Worm (Caenorhabditis elegans) whole organism, L4 larva: ENCODE measurements around the gene Y53G8AR.1.

Experiments used
- aha-1 ChIP-seq: fragments of 150-350 bp; peaks from one replicate; lab custom pipeline; 2014; ENCODE audit warnings: missing biosample characterization, missing genetic modification characterization
- lin-13 ChIP-seq: fragments of 150-350 bp; optimal IDR thresholded peaks from 2 replicates; lab custom pipeline; 2014; ENCODE audit warnings: missing biosample characterization, missing genetic modification reagents, missing genetic modification characterization
- lin-15B ChIP-seq: fragments of 150-350 bp; sonication (generic microtip); optimal IDR thresholded peaks from 3 replicates; lab custom pipeline; 2014; ENCODE audit warnings: missing biosample characterization, missing genetic modification characterization
- nhr-28 ChIP-seq: fragments of 150-350 bp; optimal IDR thresholded peaks from 2 replicates; lab custom pipeline; 2014; ENCODE audit warnings: missing biosample characterization, missing genetic modification characterization
- ztf-11 ChIP-seq: fragments of 150-350 bp; optimal IDR thresholded peaks from 2 replicates; lab custom pipeline; 2014; ENCODE audit warnings: missing biosample characterization, missing genetic modification characterization

DNA sequence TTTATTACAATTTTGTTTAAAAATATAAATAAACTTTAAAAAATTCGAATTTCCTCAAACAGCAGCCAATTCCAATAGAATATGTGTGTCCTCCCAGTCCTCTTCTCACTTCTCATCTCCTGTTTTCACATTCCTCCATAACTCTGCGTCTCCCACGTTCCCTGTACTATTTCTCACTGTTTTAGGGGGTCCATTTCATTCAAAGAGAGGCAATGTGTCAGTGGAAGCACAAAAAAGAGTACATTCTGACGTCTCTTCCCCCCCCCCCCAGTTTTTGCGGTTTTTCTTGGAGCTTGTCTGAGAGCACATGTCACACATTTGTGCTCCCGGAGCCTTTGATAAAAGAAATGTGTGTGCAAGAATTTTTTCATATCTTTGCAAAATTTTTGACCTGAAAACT lies 28.3 kb upstream of the Y53G8AR.1 start:
- TF ChIP-seq lin-13: no peak
- no peak for TF ChIP-seq ztf-11
- TF ChIP-seq nhr-28: no peak
- TF ChIP-seq lin-15B: no peak
- TF ChIP-seq aha-1 (tag; lab: Kevin White, UChicago): no peak
